Fruit fly (Drosophila melanogaster) whole organism, embryonic: ENCODE results near the gene pico.

Experiments used
- Ada2b ChIP-seq: fragments of 200-800 bp; sonication (Bioruptor generic); IDR thresholded peaks from 2 replicates; pipeline ENCODE4 v1.3.6; 2022; ENCODE audit warnings: missing biosample characterization, missing genetic modification characterization
- Adf1 ChIP-seq: fragments of 200-800 bp; sonication (Bioruptor generic); IDR thresholded peaks from 2 replicates; pipeline ENCODE4 v1.3.6; 2022; ENCODE audit warnings: missing biosample characterization, missing genetic modification characterization
- B-H1 ChIP-seq: fragments of 200-800 bp; sonication (Bioruptor generic); IDR thresholded peaks from 3 replicates; pipeline ENCODE4 v1.3.6; 2022; ENCODE audit warnings: missing biosample characterization, missing genetic modification characterization
- B-H2 ChIP-seq: fragments of 200-800 bp; sonication (Bioruptor generic); optimal IDR thresholded peaks from 2 replicates; lab custom pipeline; 2018; ENCODE audit warnings: missing biosample characterization, mild to moderate bottlenecking, missing genetic modification characterization
- Bdp1 ChIP-seq: fragments of 200-800 bp; sonication (Bioruptor generic); optimal IDR thresholded peaks from 3 replicates; lab custom pipeline; 2016; ENCODE audit warnings: missing biosample characterization, missing genetic modification characterization
- Bgb ChIP-seq: fragments of 200-800 bp; sonication (Bioruptor generic); IDR thresholded peaks from 2 replicates; pipeline ENCODE4 v1.3.6; 2022; ENCODE audit warnings: missing biosample characterization, missing genetic modification characterization; ENCODE audit not compliant: partially characterized antibody
- CG10274 ChIP-seq: fragments of 200-800 bp; sonication (Bioruptor generic); optimal IDR thresholded peaks from 3 replicates; lab custom pipeline; 2017; ENCODE audit warnings: missing biosample characterization, mild to moderate bottlenecking, missing genetic modification characterization
- CG11093 ChIP-seq: fragments of 200-800 bp; sonication (Bioruptor generic); IDR thresholded peaks from 3 replicates; pipeline ENCODE4 v1.3.6; 2022; ENCODE audit warnings: missing biosample characterization, missing genetic modification characterization
- CG11247 ChIP-seq: fragments of 200-800 bp; sonication (Bioruptor generic); IDR thresholded peaks from 2 replicates; pipeline ENCODE4 v1.3.6; 2022; ENCODE audit warnings: missing biosample characterization, missing genetic modification characterization
- CG11695 ChIP-seq: fragments of 200-800 bp; sonication (Bioruptor generic); IDR thresholded peaks from 3 replicates; pipeline ENCODE4 v1.3.6; 2022; ENCODE audit warnings: missing biosample characterization, missing genetic modification characterization
- CG11723 ChIP-seq: fragments of 200-800 bp; sonication (Bioruptor generic); optimal IDR thresholded peaks from 2 replicates; lab custom pipeline; 2017; ENCODE audit warnings: missing biosample characterization, mild to moderate bottlenecking, missing genetic modification characterization
- CG13894 ChIP-seq: fragments of 200-800 bp; sonication (Bioruptor generic); optimal IDR thresholded peaks from 3 replicates; lab custom pipeline; 2018; ENCODE audit warnings: missing biosample characterization, mild to moderate bottlenecking, missing genetic modification characterization, moderate library complexity
- CG15269 ChIP-seq: fragments of 200-800 bp; sonication (Bioruptor generic); optimal IDR thresholded peaks from 2 replicates; lab custom pipeline; 2018; ENCODE audit warnings: missing biosample characterization, mild to moderate bottlenecking, missing genetic modification characterization, moderate library complexity
- CG17361 ChIP-seq: fragments of 200-800 bp; sonication (Bioruptor generic); IDR thresholded peaks from 3 replicates; pipeline ENCODE4 v1.3.6; 2022; ENCODE audit warnings: missing biosample characterization, missing genetic modification characterization
- CG17385 ChIP-seq: fragments of 200-800 bp; sonication (Bioruptor generic); optimal IDR thresholded peaks from 3 replicates; lab custom pipeline; 2018; ENCODE audit warnings: missing biosample characterization, mild to moderate bottlenecking, missing genetic modification characterization
- CG18764 ChIP-seq: fragments of 200-800 bp; sonication (Bioruptor generic); optimal IDR thresholded peaks from 3 replicates; lab custom pipeline; 2016; ENCODE audit warnings: missing biosample characterization, missing genetic modification characterization
- CG5180 ChIP-seq: fragments of 200-800 bp; sonication (Bioruptor generic); optimal IDR thresholded peaks from 3 replicates; lab custom pipeline; 2017; ENCODE audit warnings: missing biosample characterization, missing genetic modification characterization, mild to moderate bottlenecking, moderate library complexity, missing genetic modification reagents
- CG6654 ChIP-seq: fragments of 200-800 bp; sonication (Bioruptor generic); optimal IDR thresholded peaks from 2 replicates; lab custom pipeline; 2017; ENCODE audit warnings: missing biosample characterization, mild to moderate bottlenecking, missing genetic modification characterization
- CG7987 ChIP-seq: fragments of 200-800 bp; sonication (Bioruptor generic); optimal IDR thresholded peaks from 2 replicates; lab custom pipeline; 2018; ENCODE audit warnings: missing biosample characterization, mild to moderate bottlenecking, missing genetic modification characterization, moderate library complexity
- CG9817 ChIP-seq: fragments of 200-800 bp; sonication (Bioruptor generic); optimal IDR thresholded peaks from 2 replicates; lab custom pipeline; 2018; ENCODE audit warnings: missing biosample characterization, mild to moderate bottlenecking, missing genetic modification characterization, moderate library complexity
- CG9932 ChIP-seq: fragments of 200-800 bp; sonication (Bioruptor generic); IDR thresholded peaks from 2 replicates; pipeline ENCODE4 v1.3.6; 2022; ENCODE audit warnings: missing biosample characterization, missing genetic modification characterization
- Camta ChIP-seq: fragments of 200-800 bp; sonication (Bioruptor generic); optimal IDR thresholded peaks from 2 replicates; lab custom pipeline; 2016; ENCODE audit warnings: missing biosample characterization, missing genetic modification characterization
- Dfd ChIP-seq, 2 experiments: fragments of >200 bp; optimal IDR thresholded peaks; 2 replicates each; lab custom pipeline; 2017; ENCODE audit warnings: missing biosample characterization in 2 of 2, missing genetic modification characterization in 2 of 2
- Fer2 ChIP-seq: fragments of 200-800 bp; sonication (Bioruptor generic); optimal IDR thresholded peaks from 2 replicates; lab custom pipeline; 2018; ENCODE audit warnings: missing biosample characterization, mild to moderate bottlenecking, missing genetic modification characterization, moderate library complexity
- Jarid2 ChIP-seq: fragments of 200-800 bp; sonication (Bioruptor generic); optimal IDR thresholded peaks from 3 replicates; lab custom pipeline; 2017; ENCODE audit warnings: mild to moderate bottlenecking, missing biosample characterization, missing genetic modification reagents, missing genetic modification characterization
- Nf-YB ChIP-seq: fragments of 200-800 bp; sonication (Bioruptor generic); optimal IDR thresholded peaks from 3 replicates; lab custom pipeline; 2019; ENCODE audit warnings: missing biosample characterization, mild to moderate bottlenecking, missing genetic modification characterization, moderate library complexity
- Poxn ChIP-seq: fragments of 200-800 bp; sonication (Bioruptor generic); IDR thresholded peaks from 2 replicates; pipeline ENCODE4 v1.3.6; 2022; ENCODE audit warnings: missing biosample characterization, missing genetic modification characterization
- Rx ChIP-seq: fragments of 200-800 bp; sonication (Bioruptor generic); IDR thresholded peaks from 2 replicates; pipeline ENCODE4 v1.3.6; 2022; ENCODE audit warnings: missing biosample characterization, missing genetic modification characterization
- Sox100B ChIP-seq: fragments of 200-800 bp; sonication (Bioruptor generic); optimal IDR thresholded peaks from 3 replicates; lab custom pipeline; 2018; ENCODE audit warnings: missing biosample characterization, mild to moderate bottlenecking, missing genetic modification characterization
- Spps ChIP-seq: fragments of 200-800 bp; sonication (Bioruptor generic); optimal IDR thresholded peaks from 2 replicates; lab custom pipeline; 2018; ENCODE audit warnings: missing biosample characterization, mild to moderate bottlenecking, missing genetic modification characterization
- Taf1 ChIP-seq: fragments of 200-800 bp; sonication (Bioruptor generic); IDR thresholded peaks from 2 replicates; pipeline ENCODE4 v1.3.6; 2022; ENCODE audit warnings: missing biosample characterization, missing genetic modification characterization
- amos ChIP-seq: fragments of 200-800 bp; sonication (Bioruptor generic); IDR thresholded peaks from 2 replicates; pipeline ENCODE4 v1.3.6; 2022; ENCODE audit warnings: missing biosample characterization, missing genetic modification characterization; ENCODE audit not compliant: partially characterized antibody
- bigmax ChIP-seq: fragments of 200-800 bp; sonication (Bioruptor generic); optimal IDR thresholded peaks from 2 replicates; lab custom pipeline; 2018; ENCODE audit warnings: missing biosample characterization, mild to moderate bottlenecking, missing genetic modification characterization
- br ChIP-seq: fragments of >200 bp; optimal IDR thresholded peaks from 2 replicates; lab custom pipeline; 2017
- chinmo ChIP-seq: fragments of 200-800 bp; sonication (Bioruptor generic); IDR thresholded peaks from 4 replicates; pipeline ENCODE4 v1.3.6; 2022; ENCODE audit warnings: missing biosample characterization, missing genetic modification characterization; ENCODE audit not compliant: partially characterized antibody
- ci ChIP-seq: fragments of 200-800 bp; sonication (Bioruptor generic); IDR thresholded peaks from 3 replicates; pipeline ENCODE4 v1.3.6; 2022; ENCODE audit warnings: missing biosample characterization, missing genetic modification characterization
- danr ChIP-seq: fragments of 200-800 bp; sonication (Bioruptor generic); IDR thresholded peaks from 2 replicates; pipeline ENCODE4 v1.3.6; 2022; ENCODE audit warnings: missing biosample characterization, missing genetic modification characterization
- fd64A ChIP-seq: fragments of 200-800 bp; sonication (Bioruptor generic); optimal IDR thresholded peaks from 3 replicates; lab custom pipeline; 2018; ENCODE audit warnings: missing biosample characterization, mild to moderate bottlenecking, missing genetic modification characterization
- jing ChIP-seq: fragments of 200-800 bp; sonication (Bioruptor generic); optimal IDR thresholded peaks from 2 replicates; lab custom pipeline; 2018; ENCODE audit warnings: missing biosample characterization, mild to moderate bottlenecking, missing genetic modification characterization
- nom ChIP-seq: fragments of 200-800 bp; sonication (Bioruptor generic); optimal IDR thresholded peaks from 2 replicates; lab custom pipeline; 2017; ENCODE audit warnings: missing biosample characterization, missing genetic modification characterization, mild to moderate bottlenecking, moderate library complexity, missing genetic modification reagents
- phol ChIP-seq: fragments of 200-800 bp; sonication (Bioruptor generic); optimal IDR thresholded peaks from 3 replicates; lab custom pipeline; 2018; ENCODE audit warnings: missing biosample characterization, mild to moderate bottlenecking, missing genetic modification characterization, moderate library complexity
- prd ChIP-seq, 3 experiments: fragments of >200 bp in 2 of 3; fragments of 200-800 bp in 1 of 3; sonication (Bioruptor generic) in 1 of 3; optimal IDR thresholded peaks in 2 of 3; IDR thresholded peaks in 1 of 3; 2 replicates in 2 of 3; 3 replicates in 1 of 3; pipeline versions ENCODE4 v1.3.6 to Lab custom; 2017 to 2022; ENCODE audit warnings: missing biosample characterization in 1 of 3, missing genetic modification characterization in 1 of 3
- row ChIP-seq: fragments of 200-800 bp; sonication (Bioruptor generic); IDR thresholded peaks from 3 replicates; pipeline ENCODE4 v1.3.6; 2022; ENCODE audit warnings: missing biosample characterization, missing genetic modification characterization
- stc ChIP-seq: fragments of 200-800 bp; sonication (Bioruptor generic); IDR thresholded peaks from 2 replicates; pipeline ENCODE4 v1.3.6; 2022; ENCODE audit warnings: missing biosample characterization, missing genetic modification characterization
- tna ChIP-seq: fragments of 200-800 bp; sonication (Bioruptor generic); IDR thresholded peaks from 2 replicates; pipeline ENCODE4 v1.3.6; 2022; ENCODE audit warnings: missing biosample characterization, missing genetic modification characterization; ENCODE audit not compliant: partially characterized antibody
- usp ChIP-seq: fragments of >200 bp; optimal IDR thresholded peaks from 2 replicates; lab custom pipeline; 2017; ENCODE audit warnings: missing biosample characterization, missing genetic modification characterization
- vfl ChIP-seq: fragments of 200-800 bp; sonication (Bioruptor generic); optimal IDR thresholded peaks from 2 replicates; lab custom pipeline; 2016; ENCODE audit warnings: missing biosample characterization, missing genetic modification characterization
- zf30C ChIP-seq: fragments of 200-800 bp; sonication (Bioruptor generic); optimal IDR thresholded peaks from 3 replicates; lab custom pipeline; 2018; ENCODE audit warnings: missing biosample characterization, mild to moderate bottlenecking, missing genetic modification characterization

The pico gene

dm6 chrX:19886936-19887934 is 35.4 kb upstream of the pico start (continued):
- TF ChIP-seq Taf1 (GFP tag; lab: Robert Waterston, UW), result no peak
- no peak for TF ChIP-seq B-H2 (GFP tag; lab: Kevin White, UChicago)
- no peak for TF ChIP-seq CG11093
- no peak for TF ChIP-seq stc
- TF ChIP-seq CG6654 (GFP tag; lab: Kevin White, UChicago), result no peak
- TF ChIP-seq CG7987 (GFP tag; lab: Kevin White, UChicago), result no peak
- TF ChIP-seq nom (GFP tag; lab: Kevin White, UChicago), result peak; percentile 79
- TF ChIP-seq ci, result 0 out of 3 replicates have a peak, but pooled peaks have one; percentile 46
- TF ChIP-seq CG5180 (GFP tag; lab: Kevin White, UChicago), result peak; percentile 69
- TF ChIP-seq Spps, result no peak
- TF ChIP-seq CG18764 (GFP tag; lab: Kevin White, UChicago), result no peak
- no peak for TF ChIP-seq Camta (GFP tag; lab: Kevin White, UChicago)
- TF ChIP-seq Sox100B (GFP tag; lab: Kevin White, UChicago), result no peak
- TF ChIP-seq CG11247 (GFP tag; lab: Robert Waterston, UW), result no peak
- TF ChIP-seq Jarid2, result peak; percentile 97
- TF ChIP-seq fd64A (GFP tag; lab: Kevin White, UChicago), result no peak
- TF ChIP-seq CG11723 (GFP tag; lab: Kevin White, UChicago), result no peak
- TF ChIP-seq Bdp1 (GFP tag; lab: Kevin White, UChicago), result no peak
- no peak for TF ChIP-seq Rx
- TF ChIP-seq Fer2 (tag; lab: Kevin White, UChicago), result no peak
- no peak for TF ChIP-seq prd (optimal IDR thresholded peaks at IDR 0.05; lab: Kevin White, UChicago)
- TF ChIP-seq prd (GFP tag; IDR thresholded peaks at IDR 0.05; lab: Robert Waterston, UW), result no peak
- TF ChIP-seq row (GFP tag; lab: Robert Waterston, UW), result no peak; the same call in 2 of the 3 replicates
- no peak for TF ChIP-seq CG9817 (tag; lab: Kevin White, UChicago)
- TF ChIP-seq B-H1, result no peak
- no peak for TF ChIP-seq CG11695 (GFP tag; lab: Robert Waterston, UW)
- TF ChIP-seq Nf-YB (GFP tag; lab: Kevin White, UChicago), result peak; percentile 97
- no peak for TF ChIP-seq Poxn (GFP tag; lab: Robert Waterston, UW)
- TF ChIP-seq tna (GFP tag; lab: Robert Waterston, UW), result no peak
- TF ChIP-seq vfl, result no peak
- TF ChIP-seq danr (GFP tag; lab: Robert Waterston, UW), result no peak
- TF ChIP-seq CG17361 (GFP tag; lab: Robert Waterston, UW), result 0 out of 3 replicates have a peak, but pooled peaks have one; percentile 17
- no peak for TF ChIP-seq CG17385 (GFP tag; lab: Kevin White, UChicago)
- TF ChIP-seq Dfd (GFP tag; optimal IDR thresholded peaks at IDR 0.05; lab: Kevin White, UChicago), result no peak
- peak; percentile 57; the same call in 1 of the 2 replicates for TF ChIP-seq Bgb
- peak; percentile 92 for TF ChIP-seq chinmo (GFP tag; lab: Robert Waterston, UW)
- TF ChIP-seq br (lab: Kevin White, UChicago), result no peak
- TF ChIP-seq CG10274 (GFP tag; lab: Kevin White, UChicago), result no peak
- TF ChIP-seq CG13894 (tag; lab: Kevin White, UChicago), result no peak
- TF ChIP-seq jing (GFP tag; lab: Kevin White, UChicago), result peak; percentile 57
- no peak for TF ChIP-seq phol (tag; lab: Kevin White, UChicago)
- TF ChIP-seq CG15269 (tag; lab: Kevin White, UChicago), result peak; percentile 11
- TF ChIP-seq zf30C (GFP tag; lab: Kevin White, UChicago), result peak; percentile 27
- TF ChIP-seq Ada2b (GFP tag; lab: Robert Waterston, UW), result no peak
- TF ChIP-seq Adf1, result peak; percentile 94
- TF ChIP-seq amos, result peak; percentile 42; the same call in 1 of the 2 replicates
- no peak for TF ChIP-seq usp (GFP tag; lab: Kevin White, UChicago)
- TF ChIP-seq bigmax (GFP tag; lab: Kevin White, UChicago), result no peak
- TF ChIP-seq CG9932, result no peak; the same call in 1 of the 2 replicates
